Worm (Caenorhabditis elegans) whole organism, early embryonic: ENCODE data around the gene F21C10.7.

Source experiments
- B0310.2 ChIP-seq: sonication (generic microtip); optimal IDR thresholded peaks from 2 replicates; lab custom pipeline; 2016; ENCODE audit warnings: mild to moderate bottlenecking, missing genetic modification characterization, missing compliant biosample characterization
- F13C5.2 ChIP-seq: sonication (generic microtip); optimal IDR thresholded peaks from 2 replicates; lab custom pipeline; 2017; ENCODE audit warnings: mild to moderate bottlenecking, missing genetic modification characterization, inconsistent platforms, missing compliant biosample characterization
- aly-1 ChIP-seq: sonication (generic microtip); optimal IDR thresholded peaks from 2 replicates; lab custom pipeline; 2016; ENCODE audit warnings: missing genetic modification characterization, missing compliant biosample characterization
- ama-1 ChIP-seq: fragments of 150-350 bp; optimal IDR thresholded peaks from 2 replicates; lab custom pipeline; 2014
- ceh-13 ChIP-seq: fragments of 200-800 bp; sonication (Bioruptor generic); optimal IDR thresholded peaks from 2 replicates; lab custom pipeline; 2018; ENCODE audit warnings: mild to moderate bottlenecking, missing genetic modification characterization, missing compliant biosample characterization
- ceh-36 ChIP-seq: sonication (generic microtip); optimal IDR thresholded peaks from 2 replicates; lab custom pipeline; 2016; ENCODE audit warnings: missing genetic modification characterization, inconsistent platforms, missing compliant biosample characterization
- flt-1 ChIP-seq: fragments of 200-800 bp; sonication (Bioruptor generic); IDR thresholded peaks from 2 replicates; pipeline ENCODE4 v1.3.6; 2022; ENCODE audit warnings: missing genetic modification characterization, missing compliant biosample characterization
- hmbx-1 ChIP-seq: sonication (generic microtip); optimal IDR thresholded peaks from 2 replicates; lab custom pipeline; 2016; ENCODE audit warnings: mild to moderate bottlenecking, missing genetic modification characterization, missing compliant biosample characterization
- hmg-4 ChIP-seq: fragments of 200-800 bp; sonication (Bioruptor generic); optimal IDR thresholded peaks from 2 replicates; lab custom pipeline; 2018; ENCODE audit warnings: mild to moderate bottlenecking, missing genetic modification characterization, missing compliant biosample characterization
- pes-1 ChIP-seq: fragments of 200-800 bp; sonication (Bioruptor generic); IDR thresholded peaks from 2 replicates; pipeline ENCODE4 v1.3.6; 2022; ENCODE audit warnings: missing genetic modification reagents, missing genetic modification characterization, missing compliant biosample characterization
- tbx-11 ChIP-seq: fragments of 200-800 bp; sonication (Bioruptor generic); IDR thresholded peaks from 2 replicates; pipeline ENCODE4 v1.3.6; 2022; ENCODE audit warnings: missing genetic modification characterization, missing compliant biosample characterization
- tbx-37 ChIP-seq: fragments of 200-800 bp; sonication (Bioruptor generic); conservative IDR thresholded peaks from 2 replicates; pipeline ENCODE4 v1.3.6; 2022; ENCODE audit warnings: missing genetic modification reagents, missing genetic modification characterization, missing compliant biosample characterization
- tra-4 ChIP-seq: sonication (generic microtip); optimal IDR thresholded peaks from 2 replicates; lab custom pipeline; 2017; ENCODE audit warnings: missing genetic modification characterization, missing compliant biosample characterization

- TF ChIP-seq ama-1 (no peak), ceh-13 (no peak), pes-1 (GFP tag; lab: Robert Waterston, UW) (no peak), aly-1 (tag; lab: Kevin White, UChicago) (no peak), F13C5.2 (tag; lab: Kevin White, UChicago) (no peak), tbx-11 (no peak), B0310.2 (tag; lab: Kevin White, UChicago) (no peak), flt-1 (GFP tag; lab: Robert Waterston, UW) (no peak), ceh-36 (no peak), tbx-37 (GFP tag; lab: Robert Waterston, UW) (no peak), hmg-4 (no peak), hmbx-1 (tag; lab: Kevin White, UChicago) (no peak), tra-4 (no peak)
These were observed 34.4 kb upstream of the F21C10.7 start for ce11 chrV:9078067-9078581.
